Worm (Caenorhabditis elegans): ENCODE results near the gene dars-1.

DNA sequence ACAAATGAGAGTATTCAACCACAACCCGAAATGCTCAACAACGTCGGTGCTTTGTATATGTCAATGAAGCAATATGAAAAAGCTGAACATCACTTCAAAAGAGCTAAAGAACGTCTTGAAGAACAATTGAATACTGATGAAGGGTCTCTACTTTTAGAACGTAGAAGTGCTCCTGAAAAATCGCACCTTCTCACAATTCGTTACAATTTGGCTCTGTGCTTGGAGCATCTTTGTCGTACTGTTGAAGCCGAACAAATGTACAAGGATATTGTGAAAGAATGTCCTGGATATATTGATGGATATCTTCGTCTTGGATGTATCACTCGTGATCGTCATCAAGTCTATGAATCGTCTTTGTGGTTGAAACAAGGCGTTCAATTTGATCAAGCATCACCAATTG lies 3.2 kb upstream of the dars-1 start:
- TF ChIP-seq cog-1 (tag; optimal IDR thresholded peaks at IDR 0.05) (no peak), ztf-23 (GFP tag; IDR thresholded peaks at IDR 0.05) (no peak), flt-1 (GFP tag; IDR thresholded peaks at IDR 0.05) (no peak), ref-1 (GFP tag; conservative IDR thresholded peaks at IDR 0.05) (no peak), med-1 (GFP tag; optimal IDR thresholded peaks at IDR 0.05; ENCODE audit: insufficient read depth) (no peak), ztf-29 (GFP tag; IDR thresholded peaks at IDR 0.05) (no peak), T22C8.4 (GFP tag; IDR thresholded peaks at IDR 0.05) (no peak), tab-1 (GFP tag; IDR thresholded peaks at IDR 0.05) (no peak)

Data from whole organism, midembryonic.